Fruit fly (Drosophila melanogaster) whole organism, embryonic: Measurements from ENCODE around the gene CG6983.

Experiments used
- Antp ChIP-seq: fragments of 200-800 bp; sonication (Bioruptor generic); optimal IDR thresholded peaks from 3 replicates; lab custom pipeline; 2016; ENCODE audit warnings: missing biosample characterization, missing genetic modification characterization
- Atf6 ChIP-seq: fragments of 200-800 bp; sonication (Bioruptor generic); IDR thresholded peaks from 2 replicates; pipeline ENCODE4 v1.3.6; 2022; ENCODE audit warnings: missing biosample characterization, missing genetic modification characterization
- CG14050 ChIP-seq: fragments of 200-800 bp; sonication (Bioruptor generic); IDR thresholded peaks from 3 replicates; pipeline ENCODE4 v1.3.6; 2022; ENCODE audit warnings: missing biosample characterization, missing genetic modification characterization
- CG14965 ChIP-seq: fragments of 200-800 bp; sonication (Bioruptor generic); optimal IDR thresholded peaks from 2 replicates; lab custom pipeline; 2016; ENCODE audit warnings: missing biosample characterization, missing genetic modification characterization, borderline replicate concordance
- CG1647 ChIP-seq: fragments of 200-800 bp; sonication (Bioruptor generic); optimal IDR thresholded peaks from 3 replicates; lab custom pipeline; 2016; ENCODE audit warnings: missing biosample characterization, missing genetic modification characterization
- CG17612 ChIP-seq: fragments of 200-800 bp; sonication (Bioruptor generic); IDR thresholded peaks from 2 replicates; pipeline ENCODE4 v1.3.6; 2022; ENCODE audit warnings: missing biosample characterization, missing genetic modification characterization
- CG17829 ChIP-seq: fragments of 200-800 bp; optimal IDR thresholded peaks from 2 replicates; lab custom pipeline; 2019; ENCODE audit warnings: missing biosample characterization, mild to moderate bottlenecking, missing genetic modification characterization, moderate library complexity
- CG18476 ChIP-seq: fragments of 200-800 bp; sonication (Bioruptor generic); optimal IDR thresholded peaks from 2 replicates; lab custom pipeline; 2016; ENCODE audit warnings: missing biosample characterization, mild to moderate bottlenecking, missing genetic modification characterization
- CG2712 ChIP-seq: fragments of 200-800 bp; optimal IDR thresholded peaks from 3 replicates; lab custom pipeline; 2019; ENCODE audit warnings: missing biosample characterization, mild to moderate bottlenecking, missing genetic modification characterization, moderate library complexity
- CG30020 ChIP-seq: fragments of 200-800 bp; optimal IDR thresholded peaks from 2 replicates; lab custom pipeline; 2019; ENCODE audit warnings: missing biosample characterization, mild to moderate bottlenecking, missing genetic modification characterization, moderate library complexity
- CG33557 ChIP-seq: fragments of 200-800 bp; sonication (Bioruptor generic); optimal IDR thresholded peaks from 2 replicates; lab custom pipeline; 2019; ENCODE audit warnings: missing biosample characterization, mild to moderate bottlenecking, missing genetic modification characterization, moderate library complexity
- CG3407 ChIP-seq: fragments of 200-800 bp; sonication (Bioruptor generic); optimal IDR thresholded peaks from 2 replicates; lab custom pipeline; 2018; ENCODE audit warnings: missing biosample characterization, mild to moderate bottlenecking, missing genetic modification characterization
- CG34422 ChIP-seq: fragments of 200-800 bp; sonication (Bioruptor generic); IDR thresholded peaks from 3 replicates; pipeline ENCODE4 v1.3.6; 2022; ENCODE audit warnings: missing biosample characterization, missing genetic modification characterization
- CG3726 ChIP-seq: fragments of 200-800 bp; sonication (Bioruptor generic); IDR thresholded peaks from 3 replicates; pipeline ENCODE4, ENCODE4 v1.3.6; 2022; ENCODE audit warnings: missing biosample characterization, missing genetic modification characterization
- CG4360 ChIP-seq: fragments of 200-800 bp; sonication (Bioruptor generic); IDR thresholded peaks from 2 replicates; pipeline ENCODE4 v1.3.6; 2022; ENCODE audit warnings: missing biosample characterization, missing genetic modification characterization
- CG7271 ChIP-seq: fragments of 200-800 bp; sonication (Bioruptor generic); optimal IDR thresholded peaks from 2 replicates; lab custom pipeline; 2018; ENCODE audit warnings: missing biosample characterization, mild to moderate bottlenecking, missing genetic modification characterization, moderate library complexity
- CG7556 ChIP-seq: fragments of 200-800 bp; sonication (Bioruptor generic); optimal IDR thresholded peaks from 2 replicates; lab custom pipeline; 2017; ENCODE audit warnings: missing biosample characterization, mild to moderate bottlenecking, missing genetic modification characterization
- CG7786 ChIP-seq: fragments of 200-800 bp; sonication (Bioruptor generic); optimal IDR thresholded peaks from 2 replicates; lab custom pipeline; 2016; ENCODE audit warnings: missing biosample characterization, missing genetic modification characterization
- CG8281 ChIP-seq: fragments of 200-800 bp; sonication (Bioruptor generic); optimal IDR thresholded peaks from 2 replicates; lab custom pipeline; 2018; ENCODE audit warnings: missing biosample characterization, mild to moderate bottlenecking, missing genetic modification characterization, moderate library complexity
- CG9797 ChIP-seq: fragments of 200-800 bp; sonication (Bioruptor generic); optimal IDR thresholded peaks from 3 replicates; lab custom pipeline; 2018; ENCODE audit warnings: missing biosample characterization, mild to moderate bottlenecking, missing genetic modification characterization
- CG9817 ChIP-seq: fragments of 200-800 bp; sonication (Bioruptor generic); optimal IDR thresholded peaks from 2 replicates; lab custom pipeline; 2018; ENCODE audit warnings: missing biosample characterization, mild to moderate bottlenecking, missing genetic modification characterization, moderate library complexity
- D19A ChIP-seq: fragments of 200-800 bp; optimal IDR thresholded peaks from 3 replicates; lab custom pipeline; 2019; ENCODE audit warnings: missing biosample characterization, mild to moderate bottlenecking, missing genetic modification characterization, moderate library complexity
- D19B ChIP-seq: fragments of 200-800 bp; sonication (Bioruptor generic); optimal IDR thresholded peaks from 2 replicates; lab custom pipeline; 2017; ENCODE audit warnings: missing biosample characterization, mild to moderate bottlenecking, missing genetic modification characterization
- Dad ChIP-seq: fragments of 200-800 bp; sonication (Bioruptor generic); optimal IDR thresholded peaks from 3 replicates; lab custom pipeline; 2016; ENCODE audit warnings: missing biosample characterization, missing genetic modification characterization
- Dp ChIP-seq: fragments of 200-800 bp; sonication (Bioruptor generic); optimal IDR thresholded peaks from 2 replicates; lab custom pipeline; 2018; ENCODE audit warnings: missing biosample characterization, mild to moderate bottlenecking, missing genetic modification characterization, moderate library complexity
- Hmr ChIP-seq: fragments of 200-800 bp; sonication (Bioruptor generic); optimal IDR thresholded peaks from 3 replicates; lab custom pipeline; 2017; ENCODE audit warnings: mild to moderate bottlenecking, missing biosample characterization, missing genetic modification reagents, missing genetic modification characterization
- Lpt ChIP-seq: fragments of >200 bp; optimal IDR thresholded peaks from 2 replicates; lab custom pipeline; 2018; ENCODE audit warnings: missing biosample characterization, missing genetic modification characterization
- Med ChIP-seq: fragments of 200-800 bp; sonication (Bioruptor generic); peaks from one replicate; lab custom pipeline; 2016; ENCODE audit warnings: missing biosample characterization, missing genetic modification characterization, mild to moderate bottlenecking, inconsistent platforms, moderate library complexity
- NFAT ChIP-seq: fragments of 200-800 bp; sonication (Bioruptor generic); IDR thresholded peaks from 2 replicates; pipeline ENCODE4 v1.3.6; 2022; ENCODE audit warnings: missing biosample characterization, missing genetic modification characterization
- NfI ChIP-seq: fragments of 200-800 bp; sonication (Bioruptor generic); optimal IDR thresholded peaks from 3 replicates; lab custom pipeline; 2018; ENCODE audit warnings: missing biosample characterization, mild to moderate bottlenecking, missing genetic modification characterization, moderate library complexity
- PHDP ChIP-seq: fragments of 200-800 bp; sonication (Bioruptor generic); optimal IDR thresholded peaks from 3 replicates; lab custom pipeline; 2018; ENCODE audit warnings: missing biosample characterization, mild to moderate bottlenecking, missing genetic modification characterization, moderate library complexity
- Sox102F ChIP-seq: fragments of 200-800 bp; sonication (Bioruptor generic); optimal IDR thresholded peaks from 2 replicates; lab custom pipeline; 2018; ENCODE audit warnings: missing biosample characterization, mild to moderate bottlenecking, missing genetic modification characterization, moderate library complexity
- TFAM ChIP-seq: fragments of 200-800 bp; sonication (Bioruptor generic); optimal IDR thresholded peaks from 2 replicates; lab custom pipeline; 2017; ENCODE audit warnings: missing biosample characterization, missing genetic modification characterization, inconsistent platforms
- Xbp1 ChIP-seq: fragments of 200-800 bp; sonication (Bioruptor generic); optimal IDR thresholded peaks from 3 replicates; lab custom pipeline; 2016; ENCODE audit warnings: missing biosample characterization, mild to moderate bottlenecking, missing genetic modification characterization
- cas ChIP-seq: fragments of 200-800 bp; sonication (Bioruptor generic); IDR thresholded peaks from 2 replicates; pipeline ENCODE4 v1.3.6; 2022; ENCODE audit warnings: missing biosample characterization, missing genetic modification characterization
- crc ChIP-seq: fragments of 200-800 bp; sonication (Bioruptor generic); optimal IDR thresholded peaks from 2 replicates; lab custom pipeline; 2016; ENCODE audit warnings: missing biosample characterization, missing genetic modification characterization
- dati ChIP-seq: fragments of 200-800 bp; sonication (Bioruptor generic); IDR thresholded peaks from 2 replicates; pipeline ENCODE4 v1.3.6; 2022; ENCODE audit warnings: missing biosample characterization, missing genetic modification characterization
- disco-r ChIP-seq: fragments of 200-800 bp; sonication (Bioruptor generic); optimal IDR thresholded peaks from 2 replicates; lab custom pipeline; 2016; ENCODE audit warnings: missing biosample characterization, missing genetic modification characterization
- dm ChIP-seq: fragments of 200-800 bp; sonication (Bioruptor generic); optimal IDR thresholded peaks from 3 replicates; lab custom pipeline; 2016; ENCODE audit warnings: missing biosample characterization, missing genetic modification characterization
- fd96Cb ChIP-seq: fragments of 200-800 bp; sonication (Bioruptor generic); optimal IDR thresholded peaks from 2 replicates; lab custom pipeline; 2018; ENCODE audit warnings: missing biosample characterization, mild to moderate bottlenecking, missing genetic modification characterization, moderate library complexity
- gro ChIP-seq: fragments of 200-800 bp; sonication (Bioruptor generic); optimal IDR thresholded peaks from 2 replicates; lab custom pipeline; 2016; ENCODE audit warnings: missing biosample characterization, missing genetic modification characterization
- kay ChIP-seq: fragments of 200-800 bp; sonication (Bioruptor generic); optimal IDR thresholded peaks from 2 replicates; lab custom pipeline; 2016; ENCODE audit warnings: missing biosample characterization, missing genetic modification characterization
- pan ChIP-seq, 4 experiments: fragments of >200 bp in 3 of 4; fragments of 200-800 bp in 1 of 4; sonication (Bioruptor generic) in 1 of 4; optimal IDR thresholded peaks in 3 of 4; IDR thresholded peaks in 1 of 4; 2 replicates each; pipeline versions ENCODE4 v1.3.6 to Lab custom; 2017 to 2022; ENCODE audit warnings: missing biosample characterization in 2 of 4, missing genetic modification characterization in 2 of 4, mixed read lengths in 1 of 4
- scrt ChIP-seq: fragments of 200-800 bp; sonication (Bioruptor generic); optimal IDR thresholded peaks from 2 replicates; lab custom pipeline; 2018; ENCODE audit warnings: missing biosample characterization, mild to moderate bottlenecking, missing genetic modification characterization, moderate library complexity
- seq ChIP-seq: fragments of 200-800 bp; sonication (Bioruptor generic); IDR thresholded peaks from 2 replicates; pipeline ENCODE4 v1.3.6; 2022; ENCODE audit warnings: missing biosample characterization, missing genetic modification characterization
- sna ChIP-seq: fragments of 200-800 bp; sonication (Bioruptor generic); IDR thresholded peaks from 2 replicates; pipeline ENCODE4 v1.3.6; 2022; ENCODE audit warnings: missing biosample characterization, missing genetic modification characterization; ENCODE audit not compliant: partially characterized antibody
- sqz ChIP-seq: fragments of 200-800 bp; sonication (Bioruptor generic); optimal IDR thresholded peaks from 3 replicates; lab custom pipeline; 2018; ENCODE audit warnings: missing biosample characterization, mild to moderate bottlenecking, missing genetic modification characterization
- trem ChIP-seq: fragments of 200-800 bp; optimal IDR thresholded peaks from 3 replicates; lab custom pipeline; 2019; ENCODE audit warnings: missing biosample characterization, mild to moderate bottlenecking, missing genetic modification characterization, moderate library complexity

The CG6983 gene

dm6 chr3L:8441745-8442575 lies 7.2 kb downstream of the CG6983 start, which contains the start of gene Unr (continued):
- peak; percentile 52 for TF ChIP-seq CG8281
- TF ChIP-seq Dad (GFP tag; lab: Kevin White, UChicago), result peak; percentile 63
- peak; percentile 8 for TF ChIP-seq CG30020
- TF ChIP-seq seq (GFP tag; lab: Robert Waterston, UW), result no peak
- peak; percentile 63 for TF ChIP-seq disco-r (GFP tag; lab: Kevin White, UChicago)
- peak; percentile 74 for TF ChIP-seq CG9817 (tag; lab: Kevin White, UChicago)
- TF ChIP-seq gro, result peak; percentile 89
- TF ChIP-seq Sox102F, result peak; percentile 61
- TF ChIP-seq CG34422 (GFP tag; lab: Robert Waterston, UW), result peak; percentile 91
- TF ChIP-seq CG17612 (GFP tag; lab: Robert Waterston, UW), result peak; percentile 48; the same call in 1 of the 2 replicates
- TF ChIP-seq CG33557, result peak; percentile 65
- peak; percentile 73 for TF ChIP-seq CG1647 (GFP tag; lab: Kevin White, UChicago)
- TF ChIP-seq TFAM (GFP tag; lab: Kevin White, UChicago), result peak; percentile 27
- TF ChIP-seq dati (GFP tag; lab: Robert Waterston, UW), result no peak
- peak; percentile 67 for TF ChIP-seq CG7556 (GFP tag; lab: Kevin White, UChicago)
- TF ChIP-seq D19A (tag; lab: Kevin White, UChicago), result peak; percentile 26
- TF ChIP-seq CG14050 (GFP tag; lab: Robert Waterston, UW), result peak; percentile 51; the same call in 2 of the 3 replicates
- peak; percentile 83 for TF ChIP-seq Hmr (GFP tag; lab: Kevin White, UChicago)
- peak; percentile 45 for TF ChIP-seq D19B (GFP tag; lab: Kevin White, UChicago)
- peak; percentile 87 for TF ChIP-seq Xbp1
- TF ChIP-seq PHDP (tag; lab: Kevin White, UChicago), result peak; percentile 71
- peak; percentile 82 for TF ChIP-seq CG2712 (tag; lab: Kevin White, UChicago)
- peak; percentile 43 for TF ChIP-seq fd96Cb (tag; lab: Kevin White, UChicago)
- no peak for TF ChIP-seq CG14965
- TF ChIP-seq cas (GFP tag; lab: Robert Waterston, UW), result peak; percentile 61; the same call in 1 of the 2 replicates
- peak; percentile 77 for TF ChIP-seq Atf6 (GFP tag; lab: Robert Waterston, UW)
- no peak for TF ChIP-seq CG7271 (tag; lab: Kevin White, UChicago)
- peak; percentile 57 for TF ChIP-seq scrt
- peak; percentile 99 for TF ChIP-seq Med
- TF ChIP-seq dm, result peak; percentile 69
- no peak for TF ChIP-seq pan (optimal IDR thresholded peaks at IDR 0.05; lab: Kevin White, UChicago)
- peak in 1 of 2 experiments; percentile 85 for TF ChIP-seq pan (GFP tag; optimal IDR thresholded peaks at IDR 0.05 in 1 of 2, IDR thresholded peaks at IDR 0.05 in 1 of 2)
- no peak for TF ChIP-seq CG3726 (GFP tag; lab: Robert Waterston, UW)
- peak; percentile 29 for TF ChIP-seq Dp (GFP tag; lab: Kevin White, UChicago)
- peak; percentile 84 for TF ChIP-seq NfI (GFP tag; lab: Kevin White, UChicago)
- TF ChIP-seq crc (GFP tag; lab: Kevin White, UChicago), result peak; percentile 62
- TF ChIP-seq Lpt, result no peak
- peak; percentile 42 for TF ChIP-seq sqz (GFP tag; lab: Kevin White, UChicago)
- TF ChIP-seq CG3407 (GFP tag; lab: Kevin White, UChicago), result peak; percentile 59
- peak; percentile 94; the same call in 1 of the 2 replicates for TF ChIP-seq NFAT (GFP tag; lab: Robert Waterston, UW)
- peak; percentile 64 for TF ChIP-seq CG4360 (GFP tag; lab: Robert Waterston, UW)
- peak; percentile 63 for TF ChIP-seq trem
- TF ChIP-seq Antp (GFP tag; lab: Kevin White, UChicago), result peak; percentile 82
- peak; percentile 80 for TF ChIP-seq CG17829 (tag; lab: Kevin White, UChicago)
- TF ChIP-seq CG9797 (GFP tag; lab: Kevin White, UChicago), result peak; percentile 25
- peak; percentile 56 for TF ChIP-seq kay (GFP tag; lab: Kevin White, UChicago)
- peak; percentile 67 for TF ChIP-seq CG18476
- no peak for TF ChIP-seq sna (GFP tag; lab: Robert Waterston, UW)
- peak; percentile 87 for TF ChIP-seq CG7786
